Fruit fly (Drosophila melanogaster): ENCODE data around the gene Zip71B.

Zip71B gene

DNA sequence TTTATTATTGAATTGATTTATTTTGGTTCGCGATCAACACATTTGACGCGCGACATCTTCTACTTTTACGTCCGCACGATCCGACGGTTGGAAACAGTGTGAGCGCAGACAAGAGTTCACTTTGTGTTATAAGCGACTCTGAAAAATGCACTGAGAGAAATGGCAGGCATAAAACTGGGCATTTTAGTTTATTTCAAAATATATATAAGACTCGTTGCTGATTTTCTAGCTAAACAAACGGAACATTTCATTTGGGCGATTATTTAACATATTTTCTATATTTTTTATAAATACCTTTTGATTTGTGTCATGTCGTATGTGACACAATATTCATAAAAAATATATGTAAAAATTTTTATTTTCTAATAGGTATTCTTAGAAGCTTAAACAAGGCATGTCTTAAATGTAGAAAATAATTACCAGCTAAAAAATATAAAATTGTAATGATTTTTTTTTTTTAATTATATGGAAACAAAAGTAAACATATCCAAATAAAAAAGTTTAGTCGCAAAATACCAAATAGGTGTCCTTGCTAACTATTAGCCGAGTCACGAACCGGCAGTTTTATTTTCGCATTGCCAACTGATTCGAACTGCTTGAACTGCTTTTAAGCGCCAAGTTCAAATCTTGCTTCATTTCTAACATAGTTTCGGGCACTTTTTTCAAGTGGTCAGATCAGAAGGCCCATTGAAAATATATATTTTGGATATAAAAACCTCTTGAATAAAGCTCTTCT is 22.0 kb downstream of the Zip71B start, which contains the start of gene Reck (continued):
- TF ChIP-seq mld (GFP tag; IDR thresholded peaks at IDR 0.05; ENCODE audit: partially characterized antibody) (no peak), CG14667 (GFP tag; IDR thresholded peaks at IDR 0.05) (no peak; the same call in 1 of the 2 replicates), CG2678 (tag; optimal IDR thresholded peaks at IDR 0.05) (peak; percentile 87), gce (GFP tag; IDR thresholded peaks at IDR 0.05) (peak; percentile 85), Hand (GFP tag; optimal IDR thresholded peaks at IDR 0.05) (peak; percentile 42), CG12219 (GFP tag; optimal IDR thresholded peaks at IDR 0.05) (peak; percentile 72), CG3281 (GFP tag; optimal IDR thresholded peaks at IDR 0.05) (peak; percentile 84), CG43689 (GFP tag; IDR thresholded peaks at IDR 0.05) (peak; percentile 48; the same call in 1 of the 2 replicates), CG12659 (GFP tag; optimal IDR thresholded peaks at IDR 0.05) (peak; percentile 73), CG10321 (GFP tag; IDR thresholded peaks at IDR 0.05) (peak; percentile 59; the same call in 1 of the 2 replicates), CG4730 (GFP tag; IDR thresholded peaks at IDR 0.05) (peak; percentile 74), CG10979 (tag; optimal IDR thresholded peaks at IDR 0.05) (peak; percentile 89), HLH54F (GFP tag; optimal IDR thresholded peaks at IDR 0.05) (peak; percentile 7), psq (GFP tag; optimal IDR thresholded peaks at IDR 0.05) (peak; percentile 45), CG11695 (GFP tag; IDR thresholded peaks at IDR 0.05) (peak; percentile 83), chn (GFP tag; optimal IDR thresholded peaks at IDR 0.05) (peak; percentile 38), CG14050 (GFP tag; IDR thresholded peaks at IDR 0.05) (peak; percentile 80), br (optimal IDR thresholded peaks at IDR 0.05) (no peak), CG17328 (GFP tag; IDR thresholded peaks at IDR 0.05) (peak; percentile 88), CG31388 (GFP tag; optimal IDR thresholded peaks at IDR 0.05) (peak; percentile 12), Drgx (GFP tag; IDR thresholded peaks at IDR 0.05) (peak; percentile 94), wek (GFP tag; optimal IDR thresholded peaks at IDR 0.05) (no peak), CG11723 (GFP tag; optimal IDR thresholded peaks at IDR 0.05) (peak; percentile 50), Lpt (GFP tag; optimal IDR thresholded peaks at IDR 0.05) (no peak), ato (GFP tag; IDR thresholded peaks at IDR 0.05; ENCODE audit: partially characterized antibody) (no peak), CG7271 (tag; optimal IDR thresholded peaks at IDR 0.05) (peak; percentile 85), z (GFP tag; IDR thresholded peaks at IDR 0.05) (no peak), Hsf (GFP tag; optimal IDR thresholded peaks at IDR 0.05) (peak; percentile 70), CG13624 (GFP tag; optimal IDR thresholded peaks at IDR 0.05) (peak; percentile 51), bowl (GFP tag; IDR thresholded peaks at IDR 0.05) (peak; percentile 49), sima (GFP tag; optimal IDR thresholded peaks at IDR 0.05) (no peak), CG13424 (tag; optimal IDR thresholded peaks at IDR 0.05) (peak; percentile 81), sens-2 (GFP tag; IDR thresholded peaks at IDR 0.05) (peak; percentile 85), Blimp-1 (GFP tag; optimal IDR thresholded peaks at IDR 0.05) (peak; percentile 92), CG8765 (GFP tag; IDR thresholded peaks at IDR 0.05) (peak; percentile 70), sr (GFP tag; IDR thresholded peaks at IDR 0.05) (peak; percentile 41; the same call in 1 of the 3 replicates), cg (GFP tag; optimal IDR thresholded peaks at IDR 0.05) (no peak), Atf6 (GFP tag; IDR thresholded peaks at IDR 0.05) (peak; percentile 80; the same call in 1 of the 2 replicates), ap (GFP tag; IDR thresholded peaks at IDR 0.05) (peak; percentile 64), Bgb (GFP tag; IDR thresholded peaks at IDR 0.05; ENCODE audit: partially characterized antibody) (no peak), Xbp1 (GFP tag; optimal IDR thresholded peaks at IDR 0.05) (peak; percentile 87), gfzf (GFP tag; optimal IDR thresholded peaks at IDR 0.05) (peak; percentile 51), odd (GFP tag; optimal IDR thresholded peaks at IDR 0.05) (peak; percentile 70), Eip74EF (GFP tag; optimal IDR thresholded peaks at IDR 0.05) (peak in 1 of 2 experiments; percentile 84), luna (GFP tag; optimal IDR thresholded peaks at IDR 0.05) (no peak), Ravus (GFP tag; IDR thresholded peaks at IDR 0.05) (peak; percentile 64), CG6683 (GFP tag; optimal IDR thresholded peaks at IDR 0.05) (peak; percentile 65), al (GFP tag; IDR thresholded peaks at IDR 0.05) (peak; percentile 74), grau (tag; optimal IDR thresholded peaks at IDR 0.05) (peak; percentile 73)
